Fruit fly (Drosophila melanogaster) whole organism, embryonic: ENCODE measurements around the gene phr6-4.
A peak's percentile ranks its signal among the peaks of the same experiment; 100 is the strongest.

ENCODE experiments used
- Antp ChIP-seq: fragments of 200-800 bp; sonication (Bioruptor generic); optimal IDR thresholded peaks from 3 replicates; lab custom pipeline; 2016; ENCODE audit warnings: missing biosample characterization, missing genetic modification characterization
- Atf-2 ChIP-seq: fragments of 200-800 bp; sonication (Bioruptor generic); optimal IDR thresholded peaks from 2 replicates; lab custom pipeline; 2016; ENCODE audit warnings: missing biosample characterization, missing genetic modification characterization
- BEAF-32 ChIP-seq: fragments of 200-800 bp; sonication (Bioruptor generic); optimal IDR thresholded peaks from 3 replicates; lab custom pipeline; 2017; ENCODE audit warnings: missing biosample characterization, missing genetic modification characterization, mild to moderate bottlenecking, moderate library complexity, missing genetic modification reagents
- CG10543 ChIP-seq: fragments of 200-800 bp; sonication (Bioruptor generic); optimal IDR thresholded peaks from 3 replicates; lab custom pipeline; 2017; ENCODE audit warnings: missing biosample characterization, mild to moderate bottlenecking, missing genetic modification characterization, moderate library complexity
- CG13123 ChIP-seq: fragments of 200-800 bp; sonication (Bioruptor generic); optimal IDR thresholded peaks from 2 replicates; lab custom pipeline; 2016; ENCODE audit warnings: missing biosample characterization, missing genetic modification characterization
- CG18011 ChIP-seq: fragments of 200-800 bp; sonication (Bioruptor generic); optimal IDR thresholded peaks from 2 replicates; lab custom pipeline; 2017; ENCODE audit warnings: missing biosample characterization, missing genetic modification characterization, mild to moderate bottlenecking, moderate library complexity, missing genotype
- CG18599 ChIP-seq: fragments of 200-800 bp; sonication (Bioruptor generic); optimal IDR thresholded peaks from 3 replicates; lab custom pipeline; 2017; ENCODE audit warnings: missing biosample characterization, missing genetic modification characterization, mild to moderate bottlenecking, moderate library complexity, missing genetic modification reagents
- CG33557 ChIP-seq: fragments of 200-800 bp; sonication (Bioruptor generic); optimal IDR thresholded peaks from 2 replicates; lab custom pipeline; 2019; ENCODE audit warnings: missing biosample characterization, mild to moderate bottlenecking, missing genetic modification characterization, moderate library complexity
- CG4424 ChIP-seq: fragments of 200-800 bp; sonication (Bioruptor generic); optimal IDR thresholded peaks from 3 replicates; lab custom pipeline; 2016; ENCODE audit warnings: missing biosample characterization, missing genetic modification characterization
- CG4617 ChIP-seq: fragments of 200-800 bp; sonication (Bioruptor generic); optimal IDR thresholded peaks from 3 replicates; lab custom pipeline; 2016; ENCODE audit warnings: missing biosample characterization, missing genetic modification characterization, borderline replicate concordance
- CG6272 ChIP-seq: fragments of 200-800 bp; sonication (Bioruptor generic); IDR thresholded peaks from 2 replicates; pipeline ENCODE4 v1.3.6; 2022; ENCODE audit warnings: missing biosample characterization, missing genetic modification characterization
- CrebB ChIP-seq: fragments of 200-800 bp; sonication (Bioruptor generic); optimal IDR thresholded peaks from 3 replicates; lab custom pipeline; 2018; ENCODE audit warnings: missing biosample characterization, mild to moderate bottlenecking, missing genetic modification characterization
- Doc3 ChIP-seq: fragments of 200-800 bp; sonication (Bioruptor generic); IDR thresholded peaks from 3 replicates; pipeline ENCODE4 v1.3.6; 2022; ENCODE audit warnings: missing biosample characterization, missing genetic modification characterization; ENCODE audit not compliant: partially characterized antibody
- E2f1 ChIP-seq: fragments of 200-800 bp; sonication (Bioruptor generic); IDR thresholded peaks from 2 replicates; pipeline ENCODE4 v1.3.6; 2022; ENCODE audit warnings: missing biosample characterization, missing genetic modification characterization
- Eip74EF ChIP-seq, 2 experiments: fragments of 200-800 bp in 1 of 2; fragments of >200 bp in 1 of 2; sonication (Bioruptor generic) in 1 of 2; optimal IDR thresholded peaks; 2 replicates each; lab custom pipeline; 2017 to 2019; ENCODE audit warnings: missing biosample characterization in 2 of 2, missing genetic modification characterization in 2 of 2, mild to moderate bottlenecking in 1 of 2, moderate library complexity in 1 of 2
- Elba2 ChIP-seq: fragments of 200-800 bp; sonication (Bioruptor generic); optimal IDR thresholded peaks from 3 replicates; lab custom pipeline; 2016; ENCODE audit warnings: missing biosample characterization, missing genetic modification characterization
- Gug ChIP-seq: fragments of 200-800 bp; sonication (Bioruptor generic); IDR thresholded peaks from 4 replicates; pipeline ENCODE4 v1.3.6; 2022; ENCODE audit warnings: missing biosample characterization, missing genetic modification characterization
- Hr39 ChIP-seq: fragments of >200 bp; optimal IDR thresholded peaks from 2 replicates; lab custom pipeline; 2017
- Hr78 ChIP-seq, 2 experiments: fragments of 200-800 bp in 1 of 2; fragments of >200 bp in 1 of 2; sonication (Bioruptor generic) in 1 of 2; optimal IDR thresholded peaks; 2 replicates each; lab custom pipeline; 2017 to 2019; ENCODE audit warnings: missing biosample characterization in 2 of 2, missing genetic modification characterization in 2 of 2, mild to moderate bottlenecking in 1 of 2, moderate library complexity in 1 of 2
- Jarid2 ChIP-seq: fragments of 200-800 bp; sonication (Bioruptor generic); optimal IDR thresholded peaks from 3 replicates; lab custom pipeline; 2017; ENCODE audit warnings: mild to moderate bottlenecking, missing biosample characterization, missing genetic modification reagents, missing genetic modification characterization
- MBD-R2 ChIP-seq: fragments of 200-800 bp; sonication (Bioruptor generic); IDR thresholded peaks from 2 replicates; pipeline ENCODE4 v1.3.6; 2022; ENCODE audit warnings: missing biosample characterization, missing genetic modification characterization
- Med ChIP-seq: fragments of 200-800 bp; sonication (Bioruptor generic); peaks from one replicate; lab custom pipeline; 2016; ENCODE audit warnings: missing biosample characterization, missing genetic modification characterization, mild to moderate bottlenecking, inconsistent platforms, moderate library complexity
- Myb ChIP-seq: fragments of 200-800 bp; sonication (Bioruptor generic); optimal IDR thresholded peaks from 2 replicates; lab custom pipeline; 2016; ENCODE audit warnings: missing biosample characterization, missing genetic modification characterization
- NfI ChIP-seq: fragments of 200-800 bp; sonication (Bioruptor generic); optimal IDR thresholded peaks from 3 replicates; lab custom pipeline; 2018; ENCODE audit warnings: missing biosample characterization, mild to moderate bottlenecking, missing genetic modification characterization, moderate library complexity
- Ssrp ChIP-seq: fragments of 200-800 bp; sonication (Bioruptor generic); optimal IDR thresholded peaks from 2 replicates; lab custom pipeline; 2018; ENCODE audit warnings: missing biosample characterization, mild to moderate bottlenecking, missing genetic modification characterization, moderate library complexity
- abd-A ChIP-seq: fragments of 200-800 bp; sonication (Bioruptor generic); optimal IDR thresholded peaks from 3 replicates; lab custom pipeline; 2019; ENCODE audit warnings: missing biosample characterization, mild to moderate bottlenecking, missing genetic modification characterization, moderate library complexity
- al ChIP-seq: fragments of 200-800 bp; sonication (Bioruptor generic); IDR thresholded peaks from 2 replicates; pipeline ENCODE4 v1.3.6; 2022; ENCODE audit warnings: missing biosample characterization, missing genetic modification characterization
- ap ChIP-seq: fragments of 200-800 bp; sonication (Bioruptor generic); IDR thresholded peaks from 2 replicates; pipeline ENCODE4 v1.3.6; 2022; ENCODE audit warnings: missing biosample characterization, missing genetic modification characterization
- ato ChIP-seq: fragments of 200-800 bp; sonication (Bioruptor generic); IDR thresholded peaks from 2 replicates; pipeline ENCODE4 v1.3.6; 2022; ENCODE audit warnings: missing biosample characterization, missing genetic modification characterization; ENCODE audit not compliant: partially characterized antibody
- bowl ChIP-seq: fragments of 200-800 bp; sonication (Bioruptor generic); IDR thresholded peaks from 2 replicates; pipeline ENCODE4 v1.3.6; 2022; ENCODE audit warnings: missing biosample characterization, missing genetic modification characterization
- crol ChIP-seq: fragments of 200-800 bp; sonication (Bioruptor generic); IDR thresholded peaks from 2 replicates; pipeline ENCODE4 v1.3.6; 2022; ENCODE audit warnings: missing biosample characterization, missing genetic modification characterization
- danr ChIP-seq: fragments of 200-800 bp; sonication (Bioruptor generic); IDR thresholded peaks from 2 replicates; pipeline ENCODE4 v1.3.6; 2022; ENCODE audit warnings: missing biosample characterization, missing genetic modification characterization
- gcm2 ChIP-seq: fragments of 200-800 bp; sonication (Bioruptor generic); optimal IDR thresholded peaks from 2 replicates; lab custom pipeline; 2016; ENCODE audit warnings: missing biosample characterization, missing genetic modification characterization
- gt ChIP-seq: fragments of 200-800 bp; sonication (Bioruptor generic); IDR thresholded peaks from 2 replicates; pipeline ENCODE4 v1.3.6; 2022; ENCODE audit warnings: missing biosample characterization, missing genetic modification characterization
- hkb ChIP-seq, 2 experiments: fragments of 200-800 bp in 1 of 2; fragments of >200 bp in 1 of 2; sonication (Bioruptor generic) in 1 of 2; IDR thresholded peaks in 1 of 2; optimal IDR thresholded peaks in 1 of 2; 2 replicates each; pipeline versions ENCODE4 v1.3.6 to Lab custom; 2017 to 2022; ENCODE audit warnings: missing biosample characterization in 1 of 2, missing genetic modification characterization in 1 of 2
- lbe ChIP-seq: fragments of 200-800 bp; sonication (Bioruptor generic); optimal IDR thresholded peaks from 2 replicates; lab custom pipeline; 2016; ENCODE audit warnings: missing biosample characterization, mild to moderate bottlenecking, missing genetic modification characterization
- lmd ChIP-seq: fragments of 200-800 bp; sonication (Bioruptor generic); IDR thresholded peaks from 2 replicates; pipeline ENCODE4 v1.3.6; 2022; ENCODE audit warnings: missing biosample characterization, missing genetic modification characterization
- nerfin-2 ChIP-seq: fragments of 200-800 bp; sonication (Bioruptor generic); IDR thresholded peaks from 2 replicates; pipeline ENCODE4 v1.3.6; 2022; ENCODE audit warnings: missing biosample characterization, missing genetic modification characterization; ENCODE audit not compliant: partially characterized antibody
- nmo ChIP-seq: fragments of 200-800 bp; sonication (Bioruptor generic); optimal IDR thresholded peaks from 2 replicates; lab custom pipeline; 2018; ENCODE audit warnings: missing biosample characterization, mild to moderate bottlenecking, missing genetic modification characterization, moderate library complexity
- pb ChIP-seq: fragments of 200-800 bp; sonication (Bioruptor generic); optimal IDR thresholded peaks from 3 replicates; lab custom pipeline; 2016; ENCODE audit warnings: missing biosample characterization, missing genetic modification characterization
- peb ChIP-seq: fragments of 200-800 bp; sonication (Bioruptor generic); IDR thresholded peaks from 2 replicates; pipeline ENCODE4 v1.3.6; 2022; ENCODE audit warnings: missing biosample characterization, missing genetic modification characterization
- pfk ChIP-seq: fragments of 200-800 bp; sonication (Bioruptor generic); optimal IDR thresholded peaks from 2 replicates; lab custom pipeline; 2018; ENCODE audit warnings: missing biosample characterization, mild to moderate bottlenecking, missing genetic modification characterization, moderate library complexity
- pnt ChIP-seq: fragments of 200-800 bp; sonication (Bioruptor generic); optimal IDR thresholded peaks from 3 replicates; lab custom pipeline; 2016; ENCODE audit warnings: missing biosample characterization, missing genetic modification characterization
- pros ChIP-seq: fragments of 200-800 bp; sonication (Bioruptor generic); optimal IDR thresholded peaks from 3 replicates; lab custom pipeline; 2019; ENCODE audit warnings: missing biosample characterization, mild to moderate bottlenecking, missing genetic modification characterization, moderate library complexity
- rib ChIP-seq: fragments of 200-800 bp; sonication (Bioruptor generic); IDR thresholded peaks from 2 replicates; pipeline ENCODE4 v1.3.6; 2022; ENCODE audit warnings: missing biosample characterization, missing genetic modification characterization
- schlank ChIP-seq: fragments of 200-800 bp; sonication (Bioruptor generic); optimal IDR thresholded peaks from 2 replicates; lab custom pipeline; 2018; ENCODE audit warnings: missing biosample characterization, mild to moderate bottlenecking, missing genetic modification characterization
- sens-2 ChIP-seq: fragments of 200-800 bp; sonication (Bioruptor generic); IDR thresholded peaks from 2 replicates; pipeline ENCODE4 v1.3.6; 2022; ENCODE audit warnings: missing biosample characterization, missing genetic modification characterization
- slou ChIP-seq: fragments of 200-800 bp; sonication (Bioruptor generic); optimal IDR thresholded peaks from 3 replicates; lab custom pipeline; 2016; ENCODE audit warnings: missing biosample characterization, missing genetic modification characterization
- so ChIP-seq: fragments of 200-800 bp; sonication (Bioruptor generic); IDR thresholded peaks from 3 replicates; pipeline ENCODE4 v1.3.6; 2022; ENCODE audit warnings: missing biosample characterization, missing genetic modification characterization
- tio ChIP-seq: fragments of 200-800 bp; sonication (Bioruptor generic); optimal IDR thresholded peaks from 2 replicates; lab custom pipeline; 2017; ENCODE audit warnings: missing biosample characterization, missing genetic modification characterization, inconsistent platforms
- ttk ChIP-seq: fragments of 200-800 bp; sonication (Bioruptor generic); IDR thresholded peaks from 2 replicates; pipeline ENCODE4 v2.1.2; 2022; ENCODE audit warnings: missing biosample characterization, missing genetic modification characterization

The phr6-4 gene

dm6 chr2L:20638413-20638812 is 7.2 kb downstream of the phr6-4 start (continued):
- TF ChIP-seq Elba2 = peak; percentile 83
- no peak for TF ChIP-seq CG6272
- no peak for TF ChIP-seq nerfin-2
- TF ChIP-seq Ssrp (tag; lab: Kevin White, UChicago) = no peak
- TF ChIP-seq sens-2 (GFP tag; lab: Robert Waterston, UW) = no peak
- no peak for TF ChIP-seq ttk (GFP tag; lab: Robert Waterston, UW)
- TF ChIP-seq nmo (GFP tag; lab: Kevin White, UChicago) = peak; percentile 35
- peak; percentile 29 for TF ChIP-seq BEAF-32
- no peak for TF ChIP-seq slou (GFP tag; lab: Kevin White, UChicago)
- TF ChIP-seq CG4617 (GFP tag; lab: Kevin White, UChicago) = no peak
- no peak for TF ChIP-seq CrebB (tag; lab: Kevin White, UChicago)
- TF ChIP-seq Jarid2 = peak; percentile 8
- no peak for TF ChIP-seq lmd (GFP tag; lab: Robert Waterston, UW)
- no peak for TF ChIP-seq peb
- no peak for TF ChIP-seq pfk (GFP tag; lab: Kevin White, UChicago)
- TF ChIP-seq tio (GFP tag; lab: Kevin White, UChicago) = no peak
- TF ChIP-seq Doc3 = no peak
- TF ChIP-seq E2f1 = no peak
- TF ChIP-seq CG13123 = no peak
- no peak for TF ChIP-seq gt (GFP tag; lab: Robert Waterston, UW)
- no peak for TF ChIP-seq ap
- TF ChIP-seq CG18011 (GFP tag; lab: Kevin White, UChicago) = no peak
- TF ChIP-seq rib (GFP tag; lab: Robert Waterston, UW) = no peak
- TF ChIP-seq Med (GFP tag; lab: Kevin White, UChicago) = peak; percentile 79
- TF ChIP-seq Hr39 (lab: Kevin White, UChicago) = no peak
- TF ChIP-seq schlank (tag; lab: Kevin White, UChicago) = no peak
- no peak for TF ChIP-seq crol (GFP tag; lab: Robert Waterston, UW)
- no peak for TF ChIP-seq CG10543 (GFP tag; lab: Kevin White, UChicago)
- no peak for TF ChIP-seq lbe (GFP tag; lab: Kevin White, UChicago)
- TF ChIP-seq Hr78 (GFP tag; optimal IDR thresholded peaks at IDR 0.05; lab: Kevin White, UChicago) = no peak
- no peak for TF ChIP-seq abd-A
- TF ChIP-seq pnt (GFP tag; lab: Kevin White, UChicago) = no peak
- TF ChIP-seq CG33557 (GFP tag; lab: Kevin White, UChicago) = no peak
- TF ChIP-seq Antp (GFP tag; lab: Kevin White, UChicago) = no peak
- peak; percentile 27 for TF ChIP-seq Myb
- no peak for TF ChIP-seq gcm2
- TF ChIP-seq CG18599 (GFP tag; lab: Kevin White, UChicago) = no peak
- TF ChIP-seq al (GFP tag; lab: Robert Waterston, UW) = no peak
- 0 out of 2 replicates have a peak, but pooled peaks have one; percentile 15 for TF ChIP-seq ato (GFP tag; lab: Robert Waterston, UW)
- no peak for TF ChIP-seq so (GFP tag; lab: Robert Waterston, UW)
- TF ChIP-seq hkb (optimal IDR thresholded peaks at IDR 0.05; lab: Kevin White, UChicago) = no peak
- TF ChIP-seq hkb (GFP tag; IDR thresholded peaks at IDR 0.05; lab: Robert Waterston, UW) = no peak
- no peak for TF ChIP-seq bowl (GFP tag; lab: Robert Waterston, UW)
- no peak for TF ChIP-seq pb (GFP tag; lab: Kevin White, UChicago)
- peak; percentile 90 for TF ChIP-seq MBD-R2 (GFP tag; lab: Robert Waterston, UW)
- peak; percentile 24 for TF ChIP-seq pros (GFP tag; lab: Kevin White, UChicago)
- no peak for TF ChIP-seq CG4424 (GFP tag; lab: Kevin White, UChicago)
- no peak for TF ChIP-seq Atf-2 (GFP tag; lab: Kevin White, UChicago)
- TF ChIP-seq Eip74EF (GFP tag; optimal IDR thresholded peaks at IDR 0.05; lab: Kevin White, UChicago) = no peak
- TF ChIP-seq danr (GFP tag; lab: Robert Waterston, UW) = no peak
- no peak for TF ChIP-seq NfI (GFP tag; lab: Kevin White, UChicago)
- TF ChIP-seq Gug (GFP tag; lab: Robert Waterston, UW) = no peak
